Fruit fly (Drosophila melanogaster) whole organism, embryonic: ENCODE results near the gene Zip89B.
A peak's percentile ranks its signal among the peaks of the same experiment; 100 is the strongest.

ENCODE experiments used
- Adf1 ChIP-seq: fragments of 200-800 bp; sonication (Bioruptor generic); IDR thresholded peaks from 2 replicates; pipeline ENCODE4 v1.3.6; 2022; ENCODE audit warnings: missing biosample characterization, missing genetic modification characterization
- Aef1 ChIP-seq: fragments of 200-800 bp; sonication (Bioruptor generic); IDR thresholded peaks from 3 replicates; pipeline ENCODE4 v1.3.6; 2022; ENCODE audit warnings: missing biosample characterization, missing genetic modification characterization
- CG12071 ChIP-seq: fragments of 200-800 bp; sonication (Bioruptor generic); optimal IDR thresholded peaks from 3 replicates; lab custom pipeline; 2018; ENCODE audit warnings: missing biosample characterization, mild to moderate bottlenecking, missing genetic modification characterization
- CG12659 ChIP-seq: fragments of 200-800 bp; sonication (Bioruptor generic); optimal IDR thresholded peaks from 3 replicates; lab custom pipeline; 2017; ENCODE audit warnings: mild to moderate bottlenecking, missing biosample characterization, missing genetic modification reagents, missing genetic modification characterization
- CG1603 ChIP-seq: fragments of 200-800 bp; sonication (Bioruptor generic); optimal IDR thresholded peaks from 2 replicates; lab custom pipeline; 2019; ENCODE audit warnings: missing biosample characterization, mild to moderate bottlenecking, missing genetic modification characterization, moderate library complexity
- CG17361 ChIP-seq: fragments of 200-800 bp; sonication (Bioruptor generic); IDR thresholded peaks from 3 replicates; pipeline ENCODE4 v1.3.6; 2022; ENCODE audit warnings: missing biosample characterization, missing genetic modification characterization
- CG1832 ChIP-seq: fragments of 200-800 bp; sonication (Bioruptor generic); optimal IDR thresholded peaks from 2 replicates; lab custom pipeline; 2017; ENCODE audit warnings: missing biosample characterization, mild to moderate bottlenecking, missing genetic modification characterization, inconsistent platforms
- CG3163 ChIP-seq: fragments of 200-800 bp; sonication (Bioruptor generic); optimal IDR thresholded peaks from 3 replicates; lab custom pipeline; 2016; ENCODE audit warnings: missing biosample characterization, missing genetic modification characterization
- CG4360 ChIP-seq: fragments of 200-800 bp; sonication (Bioruptor generic); IDR thresholded peaks from 2 replicates; pipeline ENCODE4 v1.3.6; 2022; ENCODE audit warnings: missing biosample characterization, missing genetic modification characterization
- CG6654 ChIP-seq: fragments of 200-800 bp; sonication (Bioruptor generic); optimal IDR thresholded peaks from 2 replicates; lab custom pipeline; 2017; ENCODE audit warnings: missing biosample characterization, mild to moderate bottlenecking, missing genetic modification characterization
- CG7357 ChIP-seq: fragments of 200-800 bp; sonication (Bioruptor generic); IDR thresholded peaks from 3 replicates; pipeline ENCODE4 v1.3.6; 2022; ENCODE audit warnings: missing biosample characterization, missing genetic modification characterization
- CG7372 ChIP-seq: fragments of 200-800 bp; sonication (Bioruptor generic); IDR thresholded peaks from 2 replicates; pipeline ENCODE4 v1.3.6; 2022; ENCODE audit warnings: missing biosample characterization, missing genetic modification characterization
- CG7745 ChIP-seq: fragments of 200-800 bp; sonication (Bioruptor generic); optimal IDR thresholded peaks from 2 replicates; lab custom pipeline; 2018; ENCODE audit warnings: missing biosample characterization, mild to moderate bottlenecking, missing genetic modification characterization, moderate library complexity
- CG8924 ChIP-seq: fragments of 200-800 bp; optimal IDR thresholded peaks from 3 replicates; lab custom pipeline; 2019; ENCODE audit warnings: missing biosample characterization, mild to moderate bottlenecking, missing genetic modification characterization, moderate library complexity
- CG9437 ChIP-seq: fragments of 200-800 bp; sonication (Bioruptor generic); optimal IDR thresholded peaks from 2 replicates; lab custom pipeline; 2018; ENCODE audit warnings: missing biosample characterization, mild to moderate bottlenecking, missing genetic modification characterization
- CrebB ChIP-seq: fragments of 200-800 bp; sonication (Bioruptor generic); optimal IDR thresholded peaks from 3 replicates; lab custom pipeline; 2018; ENCODE audit warnings: missing biosample characterization, mild to moderate bottlenecking, missing genetic modification characterization
- D ChIP-seq, 2 experiments: fragments of 200-800 bp in 1 of 2; fragments of >200 bp in 1 of 2; sonication (Bioruptor generic) in 1 of 2; optimal IDR thresholded peaks; 2 replicates in 1 of 2; 3 replicates in 1 of 2; lab custom pipeline; 2017; ENCODE audit warnings: mild to moderate bottlenecking in 1 of 2, missing biosample characterization in 1 of 2, missing genetic modification characterization in 1 of 2, missing genetic modification reagents in 1 of 2
- D19A ChIP-seq: fragments of 200-800 bp; optimal IDR thresholded peaks from 3 replicates; lab custom pipeline; 2019; ENCODE audit warnings: missing biosample characterization, mild to moderate bottlenecking, missing genetic modification characterization, moderate library complexity
- Dip3 ChIP-seq: fragments of 200-800 bp; sonication (Bioruptor generic); optimal IDR thresholded peaks from 3 replicates; lab custom pipeline; 2016; ENCODE audit warnings: missing biosample characterization, missing genetic modification characterization
- H15 ChIP-seq: fragments of 200-800 bp; sonication (Bioruptor generic); IDR thresholded peaks from 3 replicates; pipeline ENCODE4 v1.3.6; 2022; ENCODE audit warnings: missing biosample characterization, missing genetic modification characterization
- Hr3 ChIP-seq: fragments of 200-800 bp; sonication (Bioruptor generic); optimal IDR thresholded peaks from 3 replicates; lab custom pipeline; 2016; ENCODE audit warnings: missing biosample characterization, missing genetic modification characterization
- Kr ChIP-seq: fragments of 200-800 bp; sonication (Bioruptor generic); optimal IDR thresholded peaks from 2 replicates; lab custom pipeline; 2017; ENCODE audit warnings: missing biosample characterization, mild to moderate bottlenecking, missing genetic modification characterization
- Mad ChIP-seq: fragments of 200-800 bp; sonication (Bioruptor generic); optimal IDR thresholded peaks from 2 replicates; lab custom pipeline; 2016; ENCODE audit warnings: missing biosample characterization, missing genetic modification characterization
- Med ChIP-seq: fragments of 200-800 bp; sonication (Bioruptor generic); peaks from one replicate; lab custom pipeline; 2016; ENCODE audit warnings: missing biosample characterization, missing genetic modification characterization, mild to moderate bottlenecking, inconsistent platforms, moderate library complexity
- Oli ChIP-seq: fragments of 200-800 bp; sonication (Bioruptor generic); optimal IDR thresholded peaks from 2 replicates; lab custom pipeline; 2018; ENCODE audit warnings: missing biosample characterization, mild to moderate bottlenecking, missing genetic modification characterization, moderate library complexity
- Pdp1 ChIP-seq, 2 experiments: fragments of 200-800 bp; sonication (Bioruptor generic); optimal IDR thresholded peaks; 3 replicates each; lab custom pipeline; 2016; ENCODE audit warnings: missing biosample characterization in 2 of 2, missing genetic modification characterization in 2 of 2, mild to moderate bottlenecking in 1 of 2, moderate library complexity in 1 of 2
- Six4 ChIP-seq: fragments of 200-800 bp; sonication (Bioruptor generic); optimal IDR thresholded peaks from 2 replicates; lab custom pipeline; 2016; ENCODE audit warnings: missing biosample characterization, missing genetic modification characterization
- Sry-δ ChIP-seq: fragments of 200-800 bp; sonication (Bioruptor generic); optimal IDR thresholded peaks from 2 replicates; lab custom pipeline; 2016; ENCODE audit warnings: missing biosample characterization, missing genetic modification characterization
- Xrp1 ChIP-seq: fragments of 200-800 bp; sonication (Bioruptor generic); IDR thresholded peaks from 2 replicates; pipeline ENCODE4 v1.3.6; 2022; ENCODE audit warnings: missing biosample characterization, missing genetic modification characterization
- az2 ChIP-seq: fragments of 200-800 bp; sonication (Bioruptor generic); optimal IDR thresholded peaks from 3 replicates; lab custom pipeline; 2016; ENCODE audit warnings: missing biosample characterization, missing genetic modification characterization
- bigmax ChIP-seq: fragments of 200-800 bp; sonication (Bioruptor generic); optimal IDR thresholded peaks from 2 replicates; lab custom pipeline; 2018; ENCODE audit warnings: missing biosample characterization, mild to moderate bottlenecking, missing genetic modification characterization
- chinmo ChIP-seq: fragments of 200-800 bp; sonication (Bioruptor generic); IDR thresholded peaks from 4 replicates; pipeline ENCODE4 v1.3.6; 2022; ENCODE audit warnings: missing biosample characterization, missing genetic modification characterization; ENCODE audit not compliant: partially characterized antibody
- chm ChIP-seq: fragments of 200-800 bp; sonication (Bioruptor generic); IDR thresholded peaks from 2 replicates; pipeline ENCODE4 v1.3.6; 2022; ENCODE audit warnings: missing biosample characterization, missing genetic modification characterization
- ci ChIP-seq: fragments of 200-800 bp; sonication (Bioruptor generic); IDR thresholded peaks from 3 replicates; pipeline ENCODE4 v1.3.6; 2022; ENCODE audit warnings: missing biosample characterization, missing genetic modification characterization
- crol ChIP-seq: fragments of 200-800 bp; sonication (Bioruptor generic); IDR thresholded peaks from 2 replicates; pipeline ENCODE4 v1.3.6; 2022; ENCODE audit warnings: missing biosample characterization, missing genetic modification characterization
- exex ChIP-seq: fragments of 200-800 bp; sonication (Bioruptor generic); optimal IDR thresholded peaks from 4 replicates; lab custom pipeline; 2018; ENCODE audit warnings: missing biosample characterization, mild to moderate bottlenecking, missing genetic modification characterization, moderate library complexity
- eyg ChIP-seq: fragments of 200-800 bp; sonication (Bioruptor generic); optimal IDR thresholded peaks from 3 replicates; lab custom pipeline; 2016; ENCODE audit warnings: missing biosample characterization, missing genetic modification characterization
- gsb-n ChIP-seq: fragments of 200-800 bp; sonication (Bioruptor generic); optimal IDR thresholded peaks from 3 replicates; lab custom pipeline; 2018; ENCODE audit warnings: missing biosample characterization, mild to moderate bottlenecking, missing genetic modification characterization
- hb ChIP-seq: fragments of 200-800 bp; sonication (Bioruptor generic); IDR thresholded peaks from 3 replicates; pipeline ENCODE4 v1.3.6; 2022; ENCODE audit warnings: missing biosample characterization, missing genetic modification characterization; ENCODE audit not compliant: partially characterized antibody
- insv ChIP-seq, 2 experiments: fragments of 200-800 bp; sonication (Bioruptor generic); optimal IDR thresholded peaks; 3 replicates each; lab custom pipeline; 2016 to 2018; ENCODE audit warnings: missing biosample characterization in 2 of 2, missing genetic modification characterization in 2 of 2
- ken ChIP-seq: fragments of 200-800 bp; sonication (Bioruptor generic); IDR thresholded peaks from 3 replicates; pipeline ENCODE4 v1.3.6; 2022; ENCODE audit warnings: missing biosample characterization, missing genetic modification characterization
- nom ChIP-seq: fragments of 200-800 bp; sonication (Bioruptor generic); optimal IDR thresholded peaks from 2 replicates; lab custom pipeline; 2017; ENCODE audit warnings: missing biosample characterization, missing genetic modification characterization, mild to moderate bottlenecking, moderate library complexity, missing genetic modification reagents
- peb ChIP-seq: fragments of 200-800 bp; sonication (Bioruptor generic); IDR thresholded peaks from 2 replicates; pipeline ENCODE4 v1.3.6; 2022; ENCODE audit warnings: missing biosample characterization, missing genetic modification characterization
- pho ChIP-seq: fragments of 200-800 bp; sonication (Bioruptor generic); optimal IDR thresholded peaks from 2 replicates; lab custom pipeline; 2016; ENCODE audit warnings: missing biosample characterization, missing genetic modification characterization
- phol ChIP-seq: fragments of 200-800 bp; sonication (Bioruptor generic); optimal IDR thresholded peaks from 3 replicates; lab custom pipeline; 2018; ENCODE audit warnings: missing biosample characterization, mild to moderate bottlenecking, missing genetic modification characterization, moderate library complexity
- pros ChIP-seq: fragments of 200-800 bp; sonication (Bioruptor generic); optimal IDR thresholded peaks from 3 replicates; lab custom pipeline; 2019; ENCODE audit warnings: missing biosample characterization, mild to moderate bottlenecking, missing genetic modification characterization, moderate library complexity
- repo ChIP-seq: fragments of 200-800 bp; sonication (Bioruptor generic); optimal IDR thresholded peaks from 2 replicates; lab custom pipeline; 2016; ENCODE audit warnings: missing biosample characterization, missing genetic modification characterization
- sens ChIP-seq: fragments of 200-800 bp; sonication (Bioruptor generic); peaks from one replicate; lab custom pipeline; 2016; ENCODE audit warnings: missing biosample characterization, missing genetic modification characterization
- sr ChIP-seq: fragments of 200-800 bp; sonication (Bioruptor generic); IDR thresholded peaks from 3 replicates; pipeline ENCODE4 v1.3.6; 2022; ENCODE audit warnings: missing biosample characterization, missing genetic modification characterization
- z ChIP-seq: fragments of 200-800 bp; sonication (Bioruptor generic); IDR thresholded peaks from 3 replicates; pipeline ENCODE4 v1.3.6; 2022; ENCODE audit warnings: missing biosample characterization, missing genetic modification characterization

The Zip89B gene

dm6 chr3R:16282080-16282690 lies 23.4 kb upstream of the Zip89B start (continued):
- TF ChIP-seq z (GFP tag; lab: Robert Waterston, UW) (peak; percentile 66; the same call in 2 of the 3 replicates), Aef1 (GFP tag; lab: Robert Waterston, UW) (no peak), CG1603 (tag; lab: Kevin White, UChicago) (peak; percentile 6), exex (no peak), hb (no peak), Kr (GFP tag; lab: Kevin White, UChicago) (peak; percentile 83), CG7745 (tag; lab: Kevin White, UChicago) (no peak), CG4360 (GFP tag; lab: Robert Waterston, UW) (peak; percentile 91), peb (GFP tag; lab: Robert Waterston, UW) (no peak), CG7357 (0 out of 3 replicates have a peak, but pooled peaks have one; percentile 32), Mad (GFP tag; lab: Kevin White, UChicago) (peak; percentile 8), nom (GFP tag; lab: Kevin White, UChicago) (peak; percentile 4), gsb-n (no peak), chm (no peak), bigmax (GFP tag; lab: Kevin White, UChicago) (no peak), CG7372 (GFP tag; lab: Robert Waterston, UW) (no peak), CG17361 (GFP tag; lab: Robert Waterston, UW) (0 out of 3 replicates have a peak, but pooled peaks have one; percentile 14), CG3163 (GFP tag; lab: Kevin White, UChicago) (peak; percentile 1), Adf1 (GFP tag; lab: Robert Waterston, UW) (no peak), CG8924 (tag; lab: Kevin White, UChicago) (no peak), Dip3 (GFP tag; lab: Kevin White, UChicago) (no peak), eyg (GFP tag; lab: Kevin White, UChicago) (no peak), crol (peak; percentile 60), CG6654 (GFP tag; lab: Kevin White, UChicago) (peak; percentile 98), repo (GFP tag; lab: Kevin White, UChicago) (no peak), CG1832 (no peak), CrebB (tag; lab: Kevin White, UChicago) (no peak), pros (GFP tag; lab: Kevin White, UChicago) (peak; percentile 68), sr (peak; percentile 28; the same call in 1 of the 3 replicates), CG12071 (GFP tag; lab: Kevin White, UChicago) (no peak), CG12659 (GFP tag; lab: Kevin White, UChicago) (no peak)

- peak; percentile 61 for TF ChIP-seq D19A (tag; lab: Kevin White, UChicago)
- 0 out of 2 replicates have a peak, but pooled peaks have one; percentile 7 for TF ChIP-seq Xrp1 (GFP tag; lab: Robert Waterston, UW)
- TF ChIP-seq D (optimal IDR thresholded peaks at IDR 0.05; lab: Kevin White, UChicago): no peak
- peak; percentile 11 for TF ChIP-seq D (GFP tag; optimal IDR thresholded peaks at IDR 0.05; lab: Kevin White, UChicago)
- peak; percentile 3 for TF ChIP-seq phol
- TF ChIP-seq Med (GFP tag; lab: Kevin White, UChicago): no peak
- peak; percentile 60 for TF ChIP-seq sens (GFP tag; lab: Kevin White, UChicago)
These were observed 21.1 kb upstream of the Zip89B start for dm6 chr3R:16284481-16284880.

dm6 chr3R:16284901-16285300 lies 20.7 kb upstream of the Zip89B start:
- TF ChIP-seq Sry-δ (no peak), chinmo (0 out of 4 replicates have a peak, but pooled peaks have one; percentile 63), pho (GFP tag; lab: Kevin White, UChicago) (no peak), Hr3 (no peak), Oli (tag; lab: Kevin White, UChicago) (no peak), insv (GFP tag; optimal IDR thresholded peaks at IDR 0.05; lab: Kevin White, UChicago) (no peak), az2 (GFP tag; lab: Kevin White, UChicago) (no peak), H15 (GFP tag; lab: Robert Waterston, UW) (no peak), CG9437 (GFP tag; lab: Kevin White, UChicago) (no peak), ken (GFP tag; lab: Robert Waterston, UW) (no peak), Six4 (GFP tag; lab: Kevin White, UChicago) (no peak), Pdp1 (GFP tag; optimal IDR thresholded peaks at IDR 0.05; lab: Kevin White, UChicago) (peak in 1 of 2 experiments; percentile 9), ci (GFP tag; lab: Robert Waterston, UW) (peak; percentile 52; the same call in 2 of the 3 replicates)
